Worm (Caenorhabditis elegans) whole organism, midembryonic: Measurements from ENCODE around the gene F25D1.3.

Experiments
- T22C8.4 ChIP-seq: fragments of 200-800 bp; sonication (Bioruptor generic); IDR thresholded peaks from 2 replicates; pipeline ENCODE4 v1.3.6; 2022; ENCODE audit warnings: missing genetic modification characterization, missing compliant biosample characterization
- cog-1 ChIP-seq: sonication (generic microtip); optimal IDR thresholded peaks from 2 replicates; lab custom pipeline; 2016; ENCODE audit warnings: missing genetic modification characterization, missing compliant biosample characterization
- flt-1 ChIP-seq: fragments of 200-800 bp; sonication (Bioruptor generic); IDR thresholded peaks from 2 replicates; pipeline ENCODE4 v1.3.6; 2022; ENCODE audit warnings: missing genetic modification characterization, missing compliant biosample characterization
- klf-2 ChIP-seq: fragments of 200-800 bp; sonication (Bioruptor generic); conservative IDR thresholded peaks from 2 replicates; pipeline ENCODE4 v1.3.6; 2022; ENCODE audit warnings: missing genetic modification reagents, missing genetic modification characterization, missing compliant biosample characterization
- med-1 ChIP-seq: sonication (generic microtip); optimal IDR thresholded peaks from 2 replicates; lab custom pipeline; 2017; ENCODE audit warnings: missing genetic modification characterization, mild to moderate bottlenecking, missing compliant biosample characterization, antibody characterized with exemption, missing genetic modification reagents; ENCODE audit not compliant: insufficient read depth
- ref-1 ChIP-seq: fragments of 200-800 bp; sonication (Bioruptor generic); conservative IDR thresholded peaks from 2 replicates; pipeline ENCODE4 v1.3.6; 2022; ENCODE audit warnings: missing genetic modification reagents, missing genetic modification characterization, missing compliant biosample characterization
- tab-1 ChIP-seq: fragments of 200-800 bp; sonication (Bioruptor generic); IDR thresholded peaks from 2 replicates; pipeline ENCODE4 v1.3.6; 2022; ENCODE audit warnings: missing genetic modification characterization, missing compliant biosample characterization
- ztf-23 ChIP-seq: fragments of 200-800 bp; sonication (Bioruptor generic); IDR thresholded peaks from 2 replicates; pipeline ENCODE4 v1.3.6; 2022; ENCODE audit warnings: missing genetic modification reagents, missing genetic modification characterization, missing compliant biosample characterization
- ztf-29 ChIP-seq: fragments of 200-800 bp; sonication (Bioruptor generic); IDR thresholded peaks from 2 replicates; pipeline ENCODE4 v1.3.6; 2022; ENCODE audit warnings: missing genetic modification reagents, missing genetic modification characterization, missing compliant biosample characterization

- TF ChIP-seq ztf-29 (no peak), flt-1 (GFP tag; lab: Robert Waterston, UW) (no peak), T22C8.4 (GFP tag; lab: Robert Waterston, UW) (no peak), ztf-23 (GFP tag; lab: Robert Waterston, UW) (no peak), ref-1 (GFP tag; lab: Robert Waterston, UW) (no peak), klf-2 (GFP tag; lab: Robert Waterston, UW) (no peak), tab-1 (no peak), med-1 (GFP tag; lab: Kevin White, UChicago) (no peak), cog-1 (tag; lab: Kevin White, UChicago) (no peak)
These were observed 44.1 kb downstream of the F25D1.3 start, which contains the start of gene del-6 for ce11 chrV:10572614-10573013.
